Worm (Caenorhabditis elegans) whole organism, L4 larva: ENCODE results near the gene F49C5.3.
A peak's percentile ranks its signal among the peaks of the same experiment; 100 is the strongest.

ENCODE experiments used
- dmd-9 ChIP-seq: fragments of 200-800 bp; sonication (Bioruptor generic); IDR thresholded peaks from 2 replicates; pipeline ENCODE4 v1.3.6; 2022; ENCODE audit warnings: missing genetic modification reagents, missing genetic modification characterization, missing compliant biosample characterization
- nhr-237 ChIP-seq: sonication (generic microtip); optimal IDR thresholded peaks from 2 replicates; lab custom pipeline; 2017; ENCODE audit warnings: missing biosample characterization, missing genetic modification characterization
- unc-62 ChIP-seq, 3 experiments: fragments of 150-350 bp in 1 of 3; sonication (generic microtip); optimal IDR thresholded peaks in 2 of 3; peaks in 1 of 3; 1 replicate in 1 of 3; 2 replicates in 2 of 3; lab custom pipeline; 2014 to 2017; ENCODE audit warnings: missing biosample characterization in 3 of 3, missing genetic modification characterization in 3 of 3, missing genetic modification reagents in 3 of 3, missing genotype in 1 of 3
- zfp-3 ChIP-seq: fragments of 200-800 bp; sonication (Bioruptor generic); conservative IDR thresholded peaks from 2 replicates; pipeline ENCODE4 v1.3.6; 2022; ENCODE audit warnings: missing genetic modification reagents, missing genetic modification characterization, missing compliant biosample characterization
- zip-2 ChIP-seq: fragments of 150-350 bp; optimal IDR thresholded peaks from 2 replicates; lab custom pipeline; 2014; ENCODE audit warnings: missing biosample characterization, missing genetic modification characterization

DNA sequence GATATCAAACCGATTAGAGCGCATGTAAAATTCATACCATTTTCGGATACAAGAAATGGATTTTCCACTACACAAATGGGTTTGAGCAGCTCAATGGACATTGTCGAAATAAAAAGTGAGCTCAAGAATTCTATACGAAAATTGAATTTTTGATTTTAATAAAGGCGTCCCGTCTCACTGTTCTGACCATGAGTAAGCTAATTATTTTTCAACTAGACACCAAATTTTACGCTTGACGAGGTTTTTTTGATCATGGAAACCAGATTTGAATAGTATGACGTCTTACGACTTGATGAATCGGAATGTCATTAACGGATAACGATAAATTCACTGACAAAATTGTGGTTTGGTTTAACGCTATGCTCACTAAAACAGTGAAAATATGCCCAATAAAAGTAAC, 20.0 kb upstream of the F49C5.3 start, which contains the start of gene srh-61:
- no peak for TF ChIP-seq zip-2 (tag; lab: Kevin White, UChicago)
- peak in 1 of 2 experiments; percentile 49 for TF ChIP-seq unc-62 (GFP tag; optimal IDR thresholded peaks at IDR 0.05 in 1 of 2; lab: Kevin White, UChicago)
- TF ChIP-seq unc-62 (tag; optimal IDR thresholded peaks at IDR 0.05; lab: Kevin White, UChicago) = no peak
- TF ChIP-seq nhr-237 = no peak
- no peak for TF ChIP-seq dmd-9 (GFP tag; lab: Robert Waterston, UW)
- TF ChIP-seq zfp-3 (GFP tag; lab: Robert Waterston, UW) = no peak
